Fruit fly (Drosophila melanogaster) whole organism, embryonic: ENCODE measurements around the gene CG17650.

Experiments
- Abd-B ChIP-seq: fragments of 200-800 bp; sonication (Bioruptor generic); optimal IDR thresholded peaks from 2 replicates; lab custom pipeline; 2018; ENCODE audit warnings: missing biosample characterization, mild to moderate bottlenecking, missing genetic modification characterization, moderate library complexity
- Atf-2 ChIP-seq: fragments of 200-800 bp; sonication (Bioruptor generic); optimal IDR thresholded peaks from 2 replicates; lab custom pipeline; 2016; ENCODE audit warnings: missing biosample characterization, missing genetic modification characterization
- B-H2 ChIP-seq: fragments of 200-800 bp; sonication (Bioruptor generic); optimal IDR thresholded peaks from 2 replicates; lab custom pipeline; 2018; ENCODE audit warnings: missing biosample characterization, mild to moderate bottlenecking, missing genetic modification characterization
- C15 ChIP-seq: fragments of 200-800 bp; sonication (Bioruptor generic); IDR thresholded peaks from 3 replicates; pipeline ENCODE4 v1.3.6; 2022; ENCODE audit warnings: missing biosample characterization, missing genetic modification characterization
- CG12769 ChIP-seq: fragments of 200-800 bp; sonication (Bioruptor generic); optimal IDR thresholded peaks from 2 replicates; lab custom pipeline; 2019; ENCODE audit warnings: missing biosample characterization, mild to moderate bottlenecking, missing genetic modification characterization, moderate library complexity
- CG14050 ChIP-seq: fragments of 200-800 bp; sonication (Bioruptor generic); IDR thresholded peaks from 3 replicates; pipeline ENCODE4 v1.3.6; 2022; ENCODE audit warnings: missing biosample characterization, missing genetic modification characterization
- CG17361 ChIP-seq: fragments of 200-800 bp; sonication (Bioruptor generic); IDR thresholded peaks from 3 replicates; pipeline ENCODE4 v1.3.6; 2022; ENCODE audit warnings: missing biosample characterization, missing genetic modification characterization
- CG18011 ChIP-seq: fragments of 200-800 bp; sonication (Bioruptor generic); optimal IDR thresholded peaks from 2 replicates; lab custom pipeline; 2017; ENCODE audit warnings: missing biosample characterization, missing genetic modification characterization, mild to moderate bottlenecking, moderate library complexity, missing genotype
- CG18599 ChIP-seq: fragments of 200-800 bp; sonication (Bioruptor generic); optimal IDR thresholded peaks from 3 replicates; lab custom pipeline; 2017; ENCODE audit warnings: missing biosample characterization, missing genetic modification characterization, mild to moderate bottlenecking, moderate library complexity, missing genetic modification reagents
- CG31388 ChIP-seq: fragments of 200-800 bp; sonication (Bioruptor generic); optimal IDR thresholded peaks from 2 replicates; lab custom pipeline; 2016; ENCODE audit warnings: missing biosample characterization, missing genetic modification characterization
- CG32767 ChIP-seq: fragments of 200-800 bp; sonication (Bioruptor generic); IDR thresholded peaks from 2 replicates; pipeline ENCODE4 v1.3.6; 2022; ENCODE audit warnings: missing biosample characterization, missing genetic modification characterization
- CG4282 ChIP-seq: fragments of 200-800 bp; sonication (Bioruptor generic); optimal IDR thresholded peaks from 2 replicates; lab custom pipeline; 2016; ENCODE audit warnings: missing biosample characterization, missing genetic modification characterization
- CG6272 ChIP-seq: fragments of 200-800 bp; sonication (Bioruptor generic); IDR thresholded peaks from 2 replicates; pipeline ENCODE4 v1.3.6; 2022; ENCODE audit warnings: missing biosample characterization, missing genetic modification characterization
- CG7357 ChIP-seq: fragments of 200-800 bp; sonication (Bioruptor generic); IDR thresholded peaks from 3 replicates; pipeline ENCODE4 v1.3.6; 2022; ENCODE audit warnings: missing biosample characterization, missing genetic modification characterization
- CG7928 ChIP-seq: fragments of 200-800 bp; sonication (Bioruptor generic); optimal IDR thresholded peaks from 2 replicates; lab custom pipeline; 2017; ENCODE audit warnings: missing biosample characterization, mild to moderate bottlenecking, missing genetic modification characterization
- CG8290 ChIP-seq, 3 experiments: fragments of 200-800 bp; sonication (Bioruptor generic); optimal IDR thresholded peaks; 2 replicates each; lab custom pipeline; 2016 to 2019; ENCODE audit warnings: missing biosample characterization in 3 of 3, missing genetic modification characterization in 3 of 3, mild to moderate bottlenecking in 2 of 3, moderate library complexity in 1 of 3
- CG8359 ChIP-seq: fragments of 200-800 bp; sonication (Bioruptor generic); optimal IDR thresholded peaks from 2 replicates; lab custom pipeline; 2017; ENCODE audit warnings: missing biosample characterization, mild to moderate bottlenecking, missing genetic modification characterization, borderline replicate concordance
- CG9437 ChIP-seq: fragments of 200-800 bp; sonication (Bioruptor generic); optimal IDR thresholded peaks from 2 replicates; lab custom pipeline; 2018; ENCODE audit warnings: missing biosample characterization, mild to moderate bottlenecking, missing genetic modification characterization
- CoRest ChIP-seq: fragments of 200-800 bp; sonication (Bioruptor generic); optimal IDR thresholded peaks from 3 replicates; lab custom pipeline; 2018; ENCODE audit warnings: missing biosample characterization, mild to moderate bottlenecking, missing genetic modification characterization, moderate library complexity
- Dad ChIP-seq: fragments of 200-800 bp; sonication (Bioruptor generic); optimal IDR thresholded peaks from 3 replicates; lab custom pipeline; 2016; ENCODE audit warnings: missing biosample characterization, missing genetic modification characterization
- Dfd ChIP-seq, 2 experiments: fragments of >200 bp; optimal IDR thresholded peaks; 2 replicates each; lab custom pipeline; 2017; ENCODE audit warnings: missing biosample characterization in 2 of 2, missing genetic modification characterization in 2 of 2
- Ets97D ChIP-seq: fragments of 200-800 bp; sonication (Bioruptor generic); optimal IDR thresholded peaks from 3 replicates; lab custom pipeline; 2016; ENCODE audit warnings: missing biosample characterization, missing genetic modification characterization
- H2.0 ChIP-seq: fragments of 200-800 bp; sonication (Bioruptor generic); IDR thresholded peaks from 2 replicates; pipeline ENCODE4 v1.3.6; 2022; ENCODE audit warnings: missing biosample characterization, missing genetic modification characterization
- Meics ChIP-seq: fragments of 200-800 bp; sonication (Bioruptor generic); optimal IDR thresholded peaks from 2 replicates; lab custom pipeline; 2017; ENCODE audit warnings: missing biosample characterization, mild to moderate bottlenecking, missing genetic modification characterization
- NC2β ChIP-seq: fragments of 200-800 bp; sonication (Bioruptor generic); optimal IDR thresholded peaks from 2 replicates; lab custom pipeline; 2016; ENCODE audit warnings: missing biosample characterization, missing genetic modification characterization
- Nf-YB ChIP-seq: fragments of 200-800 bp; sonication (Bioruptor generic); optimal IDR thresholded peaks from 3 replicates; lab custom pipeline; 2019; ENCODE audit warnings: missing biosample characterization, mild to moderate bottlenecking, missing genetic modification characterization, moderate library complexity
- Poxn ChIP-seq: fragments of 200-800 bp; sonication (Bioruptor generic); IDR thresholded peaks from 2 replicates; pipeline ENCODE4 v1.3.6; 2022; ENCODE audit warnings: missing biosample characterization, missing genetic modification characterization
- Ravus ChIP-seq: fragments of 200-800 bp; sonication (Bioruptor generic); IDR thresholded peaks from 2 replicates; pipeline ENCODE4 v1.3.6; 2022; ENCODE audit warnings: missing biosample characterization, missing genetic modification characterization
- Scr ChIP-seq: fragments of 200-800 bp; sonication (Bioruptor generic); IDR thresholded peaks from 2 replicates; pipeline ENCODE4 v1.3.6; 2022; ENCODE audit warnings: missing biosample characterization, missing genetic modification characterization; ENCODE audit not compliant: partially characterized antibody
- Ssrp ChIP-seq: fragments of 200-800 bp; sonication (Bioruptor generic); optimal IDR thresholded peaks from 2 replicates; lab custom pipeline; 2018; ENCODE audit warnings: missing biosample characterization, mild to moderate bottlenecking, missing genetic modification characterization, moderate library complexity
- TFAM ChIP-seq: fragments of 200-800 bp; sonication (Bioruptor generic); optimal IDR thresholded peaks from 2 replicates; lab custom pipeline; 2017; ENCODE audit warnings: missing biosample characterization, missing genetic modification characterization, inconsistent platforms
- ems ChIP-seq: fragments of 200-800 bp; sonication (Bioruptor generic); optimal IDR thresholded peaks from 3 replicates; lab custom pipeline; 2016; ENCODE audit warnings: missing biosample characterization, missing genetic modification characterization
- fd3F ChIP-seq: fragments of 200-800 bp; sonication (Bioruptor generic); optimal IDR thresholded peaks from 2 replicates; lab custom pipeline; 2018; ENCODE audit warnings: missing biosample characterization, mild to moderate bottlenecking, missing genetic modification characterization, moderate library complexity
- fru ChIP-seq: fragments of >200 bp; optimal IDR thresholded peaks from 2 replicates; lab custom pipeline; 2017
- gfzf ChIP-seq: fragments of 200-800 bp; sonication (Bioruptor generic); optimal IDR thresholded peaks from 2 replicates; lab custom pipeline; 2016; ENCODE audit warnings: missing biosample characterization, mild to moderate bottlenecking, missing genetic modification characterization, moderate library complexity
- gsb ChIP-seq: fragments of 200-800 bp; sonication (Bioruptor generic); IDR thresholded peaks from 2 replicates; pipeline ENCODE4 v1.3.6; 2022; ENCODE audit warnings: missing biosample characterization, missing genetic modification characterization
- jing ChIP-seq: fragments of 200-800 bp; sonication (Bioruptor generic); optimal IDR thresholded peaks from 2 replicates; lab custom pipeline; 2018; ENCODE audit warnings: missing biosample characterization, mild to moderate bottlenecking, missing genetic modification characterization
- kah ChIP-seq: fragments of 200-800 bp; sonication (Bioruptor generic); optimal IDR thresholded peaks from 2 replicates; lab custom pipeline; 2018; ENCODE audit warnings: missing biosample characterization, mild to moderate bottlenecking, missing genetic modification characterization
- oc ChIP-seq: fragments of 200-800 bp; sonication (Bioruptor generic); optimal IDR thresholded peaks from 2 replicates; lab custom pipeline; 2018; ENCODE audit warnings: missing biosample characterization, mild to moderate bottlenecking, missing genetic modification characterization, moderate library complexity
- otp ChIP-seq: fragments of 200-800 bp; sonication (Bioruptor generic); IDR thresholded peaks from 3 replicates; pipeline ENCODE4, ENCODE4 v1.3.6; 2022; ENCODE audit warnings: missing biosample characterization, missing genetic modification characterization
- p53 ChIP-seq: fragments of 200-800 bp; sonication (Bioruptor generic); optimal IDR thresholded peaks from 2 replicates; lab custom pipeline; 2016; ENCODE audit warnings: missing biosample characterization, missing genetic modification characterization
- pnt ChIP-seq: fragments of 200-800 bp; sonication (Bioruptor generic); optimal IDR thresholded peaks from 3 replicates; lab custom pipeline; 2016; ENCODE audit warnings: missing biosample characterization, missing genetic modification characterization
- slbo ChIP-seq: fragments of 200-800 bp; sonication (Bioruptor generic); IDR thresholded peaks from 2 replicates; pipeline ENCODE4 v1.3.6; 2022; ENCODE audit warnings: missing biosample characterization, missing genetic modification characterization
- stc ChIP-seq: fragments of 200-800 bp; sonication (Bioruptor generic); IDR thresholded peaks from 2 replicates; pipeline ENCODE4 v1.3.6; 2022; ENCODE audit warnings: missing biosample characterization, missing genetic modification characterization
- tap ChIP-seq: fragments of 200-800 bp; optimal IDR thresholded peaks from 3 replicates; lab custom pipeline; 2019; ENCODE audit warnings: missing biosample characterization, mild to moderate bottlenecking, missing genetic modification characterization, moderate library complexity
- tll ChIP-seq, 2 experiments: fragments of 200-800 bp in 1 of 2; fragments of >200 bp in 1 of 2; sonication (Bioruptor generic) in 1 of 2; optimal IDR thresholded peaks; 2 replicates each; lab custom pipeline; 2017 to 2019; ENCODE audit warnings: missing biosample characterization in 2 of 2, missing genetic modification characterization in 2 of 2, mild to moderate bottlenecking in 1 of 2, moderate library complexity in 1 of 2
- tna ChIP-seq: fragments of 200-800 bp; sonication (Bioruptor generic); IDR thresholded peaks from 2 replicates; pipeline ENCODE4 v1.3.6; 2022; ENCODE audit warnings: missing biosample characterization, missing genetic modification characterization; ENCODE audit not compliant: partially characterized antibody
- trem ChIP-seq: fragments of 200-800 bp; optimal IDR thresholded peaks from 3 replicates; lab custom pipeline; 2019; ENCODE audit warnings: missing biosample characterization, mild to moderate bottlenecking, missing genetic modification characterization, moderate library complexity
- ttk ChIP-seq: fragments of 200-800 bp; sonication (Bioruptor generic); IDR thresholded peaks from 2 replicates; pipeline ENCODE4 v2.1.2; 2022; ENCODE audit warnings: missing biosample characterization, missing genetic modification characterization

Gene CG17650

DNA sequence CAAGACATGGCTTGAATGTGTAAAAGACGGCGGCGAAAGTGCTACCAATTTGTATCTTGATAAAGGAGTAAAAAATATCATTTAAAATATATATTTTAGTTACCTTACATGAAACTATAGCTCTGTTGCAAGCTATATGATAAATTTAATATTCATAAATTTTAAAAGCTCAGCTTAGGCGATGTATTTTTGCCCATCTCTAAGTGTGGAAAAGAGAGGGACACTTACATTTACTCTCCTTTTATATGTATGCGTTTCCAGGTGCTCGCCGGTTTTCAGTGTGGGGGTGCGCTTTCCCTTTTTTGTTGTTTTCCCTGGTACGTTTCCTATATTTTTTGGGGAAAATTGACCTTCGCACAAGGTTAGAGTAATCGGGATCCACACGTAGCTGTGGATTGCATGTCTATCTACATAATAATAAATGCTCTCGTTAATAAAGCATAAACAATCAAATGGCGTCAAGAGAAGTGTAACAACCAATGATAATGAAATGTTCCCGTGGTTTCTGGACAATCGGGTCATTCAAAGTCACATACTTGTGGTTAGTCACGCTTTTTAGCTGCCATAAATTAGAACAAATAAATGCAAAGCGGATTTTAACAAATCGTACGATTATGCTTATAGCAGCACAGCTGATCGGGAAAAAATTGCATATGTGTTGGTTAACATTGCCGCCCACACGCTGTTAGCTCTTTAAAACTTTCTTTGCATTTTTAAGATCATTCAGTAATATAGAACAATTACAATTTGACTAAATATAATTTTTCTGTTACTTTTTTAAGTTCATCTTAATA is 30.9 kb downstream of the CG17650 start (continued):
- TF ChIP-seq CG18011 (GFP tag; lab: Kevin White, UChicago) (peak; percentile 91), slbo (GFP tag; lab: Robert Waterston, UW) (peak; percentile 98), CG32767 (peak; percentile 98), CG6272 (GFP tag; lab: Robert Waterston, UW) (peak; percentile 96), CG12769 (tag; lab: Kevin White, UChicago) (peak; percentile 82), oc (peak; percentile 97), CG9437 (peak; percentile 93), NC2β (peak; percentile 49), CoRest (peak; percentile 99), kah (GFP tag; lab: Kevin White, UChicago) (peak; percentile 80), fd3F (peak; percentile 98), Meics (GFP tag; lab: Kevin White, UChicago) (peak; percentile 97), CG31388 (GFP tag; lab: Kevin White, UChicago) (peak; percentile 83), CG8290 (GFP tag; optimal IDR thresholded peaks at IDR 0.05; lab: Kevin White, UChicago) (peak; percentile 57), CG8290 (tag; optimal IDR thresholded peaks at IDR 0.05; lab: Kevin White, UChicago) (peak; percentile 77 to 95), ttk (peak; percentile 93), CG18599 (GFP tag; lab: Kevin White, UChicago) (peak; percentile 99), jing (peak; percentile 90), Dfd (GFP tag; optimal IDR thresholded peaks at IDR 0.05; lab: Kevin White, UChicago) (no peak), gsb (GFP tag; lab: Robert Waterston, UW) (peak; percentile 96), TFAM (GFP tag; lab: Kevin White, UChicago) (peak; percentile 34), Poxn (GFP tag; lab: Robert Waterston, UW) (peak; percentile 94), Abd-B (GFP tag; lab: Kevin White, UChicago) (peak; percentile 98), Ravus (GFP tag; lab: Robert Waterston, UW) (peak; percentile 74), trem (tag; lab: Kevin White, UChicago) (peak; percentile 84), C15 (peak; percentile 91), fru (lab: Kevin White, UChicago) (no peak), CG17361 (GFP tag; lab: Robert Waterston, UW) (peak; percentile 92), CG4282 (GFP tag; lab: Kevin White, UChicago) (peak; percentile 25), Nf-YB (GFP tag; lab: Kevin White, UChicago) (peak; percentile 89), ems (GFP tag; lab: Kevin White, UChicago) (peak; percentile 92), tna (peak; percentile 80), CG14050 (GFP tag; lab: Robert Waterston, UW) (peak; percentile 94), H2.0 (GFP tag; lab: Robert Waterston, UW) (peak; percentile 94), Scr (GFP tag; lab: Robert Waterston, UW) (peak; percentile 97), p53 (GFP tag; lab: Kevin White, UChicago) (peak; percentile 34), tll (GFP tag; optimal IDR thresholded peaks at IDR 0.05; lab: Kevin White, UChicago) (peak in 1 of 2 experiments; percentile 40), CG7357 (peak; percentile 92), Atf-2 (GFP tag; lab: Kevin White, UChicago) (peak; percentile 54), Dad (peak; percentile 87), CG7928 (GFP tag; lab: Kevin White, UChicago) (peak; percentile 78), pnt (GFP tag; lab: Kevin White, UChicago) (peak; percentile 76), Ssrp (tag; lab: Kevin White, UChicago) (peak; percentile 97), otp (GFP tag; lab: Robert Waterston, UW) (peak; percentile 94; the same call in 2 of the 3 replicates), CG8359 (GFP tag; lab: Kevin White, UChicago) (peak; percentile 65), B-H2 (peak; percentile 100), tap (tag; lab: Kevin White, UChicago) (peak; percentile 93), Ets97D (GFP tag; lab: Kevin White, UChicago) (peak; percentile 67), gfzf (GFP tag; lab: Kevin White, UChicago) (no peak), stc (GFP tag; lab: Robert Waterston, UW) (peak; percentile 95)
